Fruit fly (Drosophila melanogaster): ENCODE data around the gene CG3544.

The CG3544 gene

DNA sequence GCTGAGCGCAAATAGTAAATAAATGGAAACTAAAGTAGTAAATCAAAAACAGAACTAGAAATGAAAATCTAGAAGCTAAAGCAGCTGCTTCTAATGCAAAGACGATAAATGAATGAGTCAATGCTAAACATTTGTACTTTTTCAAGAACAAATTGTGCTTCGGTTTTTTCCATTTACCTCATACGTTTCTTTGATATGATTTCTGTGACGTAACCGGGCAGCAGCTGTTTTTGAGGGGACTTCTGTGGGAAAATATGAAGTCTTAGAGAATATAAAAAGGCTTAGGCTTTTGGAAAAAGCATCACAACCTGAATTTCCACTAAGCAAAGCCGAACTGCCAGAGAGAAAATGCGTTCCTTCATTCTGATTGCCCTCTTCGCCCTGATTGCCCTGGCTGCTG is 10.9 kb upstream of the CG3544 start, which contains the start of gene CG12506:
Gene CG12506, plus strand, starts transcription at position 301 of the 400 bp plus-strand sequence.
- TF ChIP-seq CG5204 (GFP tag; optimal IDR thresholded peaks at IDR 0.05) (no peak), Mnt (GFP tag; optimal IDR thresholded peaks at IDR 0.05) (no peak), CG12768 (GFP tag; optimal IDR thresholded peaks at IDR 0.05) (no peak), Hr96 (GFP tag; optimal IDR thresholded peaks at IDR 0.05) (no peak), Crg-1 (GFP tag; optimal IDR thresholded peaks at IDR 0.05) (no peak), CG7045 (GFP tag; optimal IDR thresholded peaks at IDR 0.05) (no peak), pad (GFP tag; optimal IDR thresholded peaks at IDR 0.05) (no peak), CG1620 (GFP tag; optimal IDR thresholded peaks at IDR 0.05) (no peak), kay (GFP tag; ENCODE audit: borderline replicate concordance) (no peak), Clk (GFP tag; optimal IDR thresholded peaks at IDR 0.05) (no peak), toe (GFP tag; optimal IDR thresholded peaks at IDR 0.05) (no peak), bab1 (GFP tag; optimal IDR thresholded peaks at IDR 0.05) (no peak), CG14711 (tag; optimal IDR thresholded peaks at IDR 0.05) (no peak), CG33017 (tag; optimal IDR thresholded peaks at IDR 0.05) (no peak), cic (GFP tag; optimal IDR thresholded peaks at IDR 0.05) (no peak), CG7101 (tag; optimal IDR thresholded peaks at IDR 0.05) (no peak)

DNA sequence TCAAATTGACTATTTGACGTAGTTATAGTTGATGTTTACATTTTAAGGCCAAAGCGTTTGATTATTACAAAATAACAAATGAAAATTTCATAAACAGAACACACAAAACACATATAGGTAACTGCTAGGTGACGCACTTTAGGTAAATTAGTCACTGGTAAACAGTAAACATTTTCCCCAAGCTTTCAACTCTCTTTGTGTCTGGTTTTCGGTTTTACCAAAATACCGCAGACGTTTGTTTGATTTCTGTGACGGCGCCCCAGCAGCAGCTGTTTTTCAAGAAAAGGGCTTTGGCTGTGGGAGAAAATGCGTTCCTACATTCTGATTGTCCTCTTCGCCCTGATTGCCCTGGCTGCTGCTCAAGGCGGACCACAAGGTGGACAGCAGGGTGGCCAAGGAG is 7.9 kb upstream of the CG3544 start, which contains the start of gene CG13946:
Gene CG13946, plus strand, starts transcription at position 301 of the 400 bp plus-strand sequence.
- TF ChIP-seq cic (GFP tag; optimal IDR thresholded peaks at IDR 0.05) (no peak), Hr96 (GFP tag; optimal IDR thresholded peaks at IDR 0.05) (no peak), CG33017 (tag; optimal IDR thresholded peaks at IDR 0.05) (no peak), Clk (GFP tag; optimal IDR thresholded peaks at IDR 0.05) (no peak), CG1620 (GFP tag; optimal IDR thresholded peaks at IDR 0.05) (no peak), Mnt (GFP tag; optimal IDR thresholded peaks at IDR 0.05) (no peak), Crg-1 (GFP tag; optimal IDR thresholded peaks at IDR 0.05) (no peak), CG7101 (tag; optimal IDR thresholded peaks at IDR 0.05) (no peak), toe (GFP tag; optimal IDR thresholded peaks at IDR 0.05) (no peak), CG14711 (tag; optimal IDR thresholded peaks at IDR 0.05) (no peak), CG5204 (GFP tag; optimal IDR thresholded peaks at IDR 0.05) (no peak), pad (GFP tag; optimal IDR thresholded peaks at IDR 0.05) (no peak), ovo (GFP tag; optimal IDR thresholded peaks at IDR 0.05) (no peak), CG12768 (GFP tag; optimal IDR thresholded peaks at IDR 0.05) (no peak), cnc (optimal IDR thresholded peaks at IDR 0.05) (no peak), kay (GFP tag; ENCODE audit: borderline replicate concordance) (no peak), CG7045 (GFP tag; optimal IDR thresholded peaks at IDR 0.05) (no peak)

DNA sequence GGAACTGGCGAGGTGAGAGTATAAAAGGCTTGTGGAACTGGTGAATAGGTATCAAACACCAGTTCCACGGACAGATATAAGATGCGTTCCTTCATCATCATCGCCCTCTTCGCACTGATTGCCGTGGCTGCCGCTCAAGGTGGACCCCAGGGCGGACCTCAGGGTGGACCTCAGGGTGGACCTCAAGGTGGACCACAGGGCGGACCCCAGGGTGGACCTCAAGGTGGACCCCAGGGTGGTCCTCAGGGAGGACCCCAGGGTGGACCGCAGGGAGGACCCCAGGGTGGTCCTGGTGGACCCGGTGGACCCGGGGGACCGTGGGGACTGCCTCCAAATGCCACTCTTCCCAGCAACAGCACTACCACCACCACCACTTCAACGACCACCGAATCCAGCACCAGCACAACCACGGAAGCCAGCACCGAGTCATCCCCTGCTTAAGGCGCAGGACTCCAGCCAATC is 5.0 kb upstream of the CG3544 start, which contains the start of gene CG13947:
Gene CG13947, plus strand, starts transcription at position 51 of the 462 bp plus-strand sequence.
- TF ChIP-seq Mnt (GFP tag; optimal IDR thresholded peaks at IDR 0.05) (no peak), toe (GFP tag; optimal IDR thresholded peaks at IDR 0.05) (no peak), CG11617 (GFP tag; optimal IDR thresholded peaks at IDR 0.05) (no peak), kay (GFP tag; ENCODE audit: borderline replicate concordance) (no peak), CG7045 (GFP tag; optimal IDR thresholded peaks at IDR 0.05) (no peak), CG12768 (GFP tag; optimal IDR thresholded peaks at IDR 0.05) (no peak), Crg-1 (GFP tag; optimal IDR thresholded peaks at IDR 0.05) (no peak), cnc (optimal IDR thresholded peaks at IDR 0.05) (no peak), CG14711 (tag; optimal IDR thresholded peaks at IDR 0.05) (no peak), tj (GFP tag; optimal IDR thresholded peaks at IDR 0.05) (no peak), Clk (GFP tag; optimal IDR thresholded peaks at IDR 0.05) (no peak), Hr96 (GFP tag; optimal IDR thresholded peaks at IDR 0.05) (no peak), bab1 (GFP tag; optimal IDR thresholded peaks at IDR 0.05) (no peak)

DNA sequence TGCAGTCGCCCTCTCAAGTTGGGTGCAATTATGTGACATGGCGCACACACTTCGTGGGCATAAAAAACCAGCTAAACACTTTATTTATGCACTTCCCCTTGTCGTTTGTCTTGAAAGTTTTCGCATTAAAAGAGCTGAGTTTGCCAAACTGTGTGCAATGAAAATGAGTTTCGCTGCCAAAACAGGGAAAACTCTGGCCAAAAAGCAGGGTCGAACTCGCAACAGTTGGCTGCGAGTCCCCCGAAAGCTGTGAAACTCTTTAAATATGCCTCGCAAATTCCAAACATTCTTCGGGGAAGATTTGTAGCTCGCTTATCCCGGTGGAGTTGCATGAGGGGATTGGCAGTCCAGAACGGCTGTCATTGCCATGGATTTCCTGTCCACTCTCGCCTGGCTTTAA is 4.0 kb upstream of the CG3544 start, which contains the start of gene Gr21a:
Gene Gr21a, plus strand, starts transcription at position 301 of the 400 bp plus-strand sequence.
- TF ChIP-seq bab1 (GFP tag; optimal IDR thresholded peaks at IDR 0.05) = no peak

- no peak for TF ChIP-seq CG11617 (GFP tag; optimal IDR thresholded peaks at IDR 0.05)
- TF ChIP-seq cic (GFP tag; optimal IDR thresholded peaks at IDR 0.05) = no peak
- no peak for TF ChIP-seq CG1620 (GFP tag; optimal IDR thresholded peaks at IDR 0.05)
- no peak for TF ChIP-seq CG7101 (tag; optimal IDR thresholded peaks at IDR 0.05)
- no peak for TF ChIP-seq Crg-1 (GFP tag; optimal IDR thresholded peaks at IDR 0.05)
- no peak for TF ChIP-seq tj (GFP tag; optimal IDR thresholded peaks at IDR 0.05)
- no peak for TF ChIP-seq Clk (GFP tag; optimal IDR thresholded peaks at IDR 0.05)
- TF ChIP-seq ovo (GFP tag; optimal IDR thresholded peaks at IDR 0.05) = no peak
- TF ChIP-seq Hr96 (GFP tag; optimal IDR thresholded peaks at IDR 0.05) = no peak
- TF ChIP-seq Mnt (GFP tag; optimal IDR thresholded peaks at IDR 0.05) = no peak
- no peak for TF ChIP-seq pad (GFP tag; optimal IDR thresholded peaks at IDR 0.05)
- TF ChIP-seq cnc (optimal IDR thresholded peaks at IDR 0.05) = no peak
- TF ChIP-seq CG33017 (tag; optimal IDR thresholded peaks at IDR 0.05) = no peak
- TF ChIP-seq CG14711 (tag; optimal IDR thresholded peaks at IDR 0.05) = no peak
- no peak for TF ChIP-seq CG5204 (GFP tag; optimal IDR thresholded peaks at IDR 0.05)
- no peak for TF ChIP-seq bab1 (GFP tag; optimal IDR thresholded peaks at IDR 0.05)
- no peak for TF ChIP-seq CG12768 (GFP tag; optimal IDR thresholded peaks at IDR 0.05)
- TF ChIP-seq toe (GFP tag; optimal IDR thresholded peaks at IDR 0.05) = no peak
- no peak for TF ChIP-seq kay (GFP tag; ENCODE audit: borderline replicate concordance)
Measured at dm6 chr2L:780851-781250, 3.3 kb upstream of the CG3544 start.

DNA sequence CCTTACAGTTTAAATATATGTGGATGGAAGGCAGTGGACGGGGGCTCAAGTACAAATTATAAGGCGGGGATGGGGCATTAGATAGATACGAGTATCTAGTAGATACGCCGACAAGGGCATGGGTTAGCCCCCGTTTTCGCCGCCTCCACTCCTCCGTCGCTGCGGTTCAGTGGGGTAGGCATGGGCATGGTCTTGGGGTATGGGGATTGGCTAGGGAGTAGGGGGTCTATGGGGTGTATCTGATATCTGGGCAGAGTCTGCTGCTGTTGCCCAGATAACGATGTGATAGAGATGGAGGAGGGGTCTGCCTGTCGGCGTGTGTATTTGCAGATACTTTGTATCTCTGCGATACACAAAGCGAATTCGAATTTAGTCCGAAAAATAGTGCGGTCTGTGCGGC is 5.8 kb downstream of the CG3544 start:
- peak; percentile 42 for TF ChIP-seq pad (GFP tag; optimal IDR thresholded peaks at IDR 0.05)
- peak; percentile 38 for TF ChIP-seq CG12768 (GFP tag; optimal IDR thresholded peaks at IDR 0.05)
- no peak for TF ChIP-seq CG33017 (tag; optimal IDR thresholded peaks at IDR 0.05)
- no peak for TF ChIP-seq Crg-1 (GFP tag; optimal IDR thresholded peaks at IDR 0.05)
- TF ChIP-seq Hr96 (GFP tag; optimal IDR thresholded peaks at IDR 0.05) = no peak
